Worm (Caenorhabditis elegans) whole organism, L3 larva: ENCODE data around the gene zer-1.

Experiments
- R02D3.7 ChIP-seq: fragments of 150-350 bp; optimal IDR thresholded peaks from 2 replicates; lab custom pipeline; 2014; ENCODE audit warnings: missing biosample characterization, missing genetic modification characterization
- ZK546.5 ChIP-seq: sonication (generic microtip); optimal IDR thresholded peaks from 2 replicates; lab custom pipeline; 2017; ENCODE audit warnings: missing biosample characterization, missing genetic modification characterization
- aly-2 ChIP-seq: fragments of 150-350 bp; optimal IDR thresholded peaks from 2 replicates; lab custom pipeline; 2014; ENCODE audit warnings: missing biosample characterization, missing genetic modification characterization
- ama-1 ChIP-seq: fragments of 150-350 bp; optimal IDR thresholded peaks from 2 replicates; lab custom pipeline; 2018
- ceh-16 ChIP-seq: sonication (generic microtip); optimal IDR thresholded peaks from 2 replicates; lab custom pipeline; 2017; ENCODE audit warnings: missing biosample characterization, missing genetic modification characterization
- ceh-28 ChIP-seq: fragments of 150-350 bp; optimal IDR thresholded peaks from 2 replicates; lab custom pipeline; 2014; ENCODE audit warnings: missing biosample characterization, missing genetic modification reagents, missing genetic modification characterization
- ceh-82 ChIP-seq: fragments of 150-350 bp; optimal IDR thresholded peaks from 2 replicates; lab custom pipeline; 2014; ENCODE audit warnings: missing biosample characterization, missing genetic modification characterization
- ceh-9 ChIP-seq: sonication (generic microtip); optimal IDR thresholded peaks from 2 replicates; lab custom pipeline; 2018; ENCODE audit warnings: missing biosample characterization, missing genetic modification characterization
- daf-12 ChIP-seq: fragments of 150-350 bp; optimal IDR thresholded peaks from 2 replicates; lab custom pipeline; 2014; ENCODE audit warnings: missing biosample characterization, missing genetic modification reagents, missing genetic modification characterization
- egl-27 ChIP-seq: sonication (generic microtip); optimal IDR thresholded peaks from 4 replicates; lab custom pipeline; 2017; ENCODE audit warnings: missing biosample characterization, missing genetic modification reagents, missing genetic modification characterization
- egl-5 ChIP-seq: fragments of 150-350 bp; optimal IDR thresholded peaks from 2 replicates; lab custom pipeline; 2017; ENCODE audit warnings: missing biosample characterization, missing genetic modification reagents, missing genetic modification characterization, inconsistent platforms
- elt-1 ChIP-seq: fragments of 150-350 bp; optimal IDR thresholded peaks from 2 replicates; lab custom pipeline; 2014; ENCODE audit warnings: missing biosample characterization, missing genetic modification characterization
- elt-2 ChIP-seq: sonication (generic microtip); optimal IDR thresholded peaks from 2 replicates; lab custom pipeline; 2016; ENCODE audit warnings: missing genetic modification reagents, mild to moderate bottlenecking, missing genetic modification characterization, missing compliant biosample characterization
- elt-3 ChIP-seq, 3 experiments: fragments of 150-350 bp in 1 of 3; sonication (generic microtip) in 2 of 3; optimal IDR thresholded peaks; 2 replicates in 2 of 3; 4 replicates in 1 of 3; lab custom pipeline; 2014 to 2017; ENCODE audit warnings: missing biosample characterization in 3 of 3, missing genetic modification characterization in 3 of 3
- fkh-10 ChIP-seq: sonication (generic microtip); optimal IDR thresholded peaks from 2 replicates; lab custom pipeline; 2017; ENCODE audit warnings: missing biosample characterization, missing genetic modification reagents, missing genetic modification characterization
- fkh-2 ChIP-seq: fragments of 150-350 bp; optimal IDR thresholded peaks from 2 replicates; lab custom pipeline; 2014; ENCODE audit warnings: missing biosample characterization, missing genetic modification reagents, missing genetic modification characterization
- fos-1 ChIP-seq: fragments of 150-350 bp; optimal IDR thresholded peaks from 2 replicates; lab custom pipeline; 2014; ENCODE audit warnings: missing biosample characterization, missing genetic modification characterization
- hmg-11 ChIP-seq: sonication (generic microtip); optimal IDR thresholded peaks from 2 replicates; lab custom pipeline; 2016; ENCODE audit warnings: missing genetic modification characterization, missing compliant biosample characterization
- jun-1 ChIP-seq: fragments of 150-350 bp; optimal IDR thresholded peaks from 2 replicates; lab custom pipeline; 2014; ENCODE audit warnings: missing biosample characterization, missing genetic modification reagents, missing genetic modification characterization
- lin-15B ChIP-seq: fragments of 150-350 bp; optimal IDR thresholded peaks from 2 replicates; lab custom pipeline; 2014; ENCODE audit warnings: missing biosample characterization, missing genetic modification characterization
- lin-39 ChIP-seq: fragments of 150-350 bp; optimal IDR thresholded peaks from 2 replicates; lab custom pipeline; 2018; ENCODE audit warnings: missing biosample characterization, missing genetic modification reagents, missing genetic modification characterization
- lsy-12 ChIP-seq: sonication (generic microtip); optimal IDR thresholded peaks from 2 replicates; lab custom pipeline; 2016; ENCODE audit warnings: mild to moderate bottlenecking, missing genetic modification characterization, missing compliant biosample characterization
- mdl-1 ChIP-seq: fragments of 150-350 bp; optimal IDR thresholded peaks from 2 replicates; lab custom pipeline; 2014; ENCODE audit warnings: missing biosample characterization, missing genetic modification characterization
- mml-1 ChIP-seq: fragments of 150-350 bp; sonication (generic microtip); optimal IDR thresholded peaks from 3 replicates; lab custom pipeline; 2014; ENCODE audit warnings: missing biosample characterization, missing genetic modification characterization
- nfya-1 ChIP-seq: sonication (generic microtip); optimal IDR thresholded peaks from 2 replicates; lab custom pipeline; 2017; ENCODE audit warnings: missing genetic modification characterization, mild to moderate bottlenecking, missing compliant biosample characterization, antibody characterized with exemption, moderate library complexity; ENCODE audit not compliant: insufficient read depth
- nhr-11 ChIP-seq: fragments of 150-350 bp; optimal IDR thresholded peaks from 2 replicates; lab custom pipeline; 2014; ENCODE audit warnings: missing biosample characterization, missing genetic modification characterization
- nhr-12 ChIP-seq: fragments of 150-350 bp; optimal IDR thresholded peaks from 2 replicates; lab custom pipeline; 2014; ENCODE audit warnings: missing biosample characterization, missing genetic modification characterization
- nhr-237 ChIP-seq: fragments of 150-350 bp; optimal IDR thresholded peaks from 2 replicates; lab custom pipeline; 2014; ENCODE audit warnings: missing biosample characterization, missing genetic modification characterization
- nhr-25 ChIP-seq: sonication (generic microtip); optimal IDR thresholded peaks from 2 replicates; lab custom pipeline; 2017; ENCODE audit warnings: missing biosample characterization, missing genetic modification characterization
- nhr-28 ChIP-seq: fragments of 150-350 bp; optimal IDR thresholded peaks from 2 replicates; lab custom pipeline; 2014; ENCODE audit warnings: missing biosample characterization, missing genetic modification characterization
- nhr-43 ChIP-seq: sonication (generic microtip); optimal IDR thresholded peaks from 2 replicates; lab custom pipeline; 2016; ENCODE audit warnings: mild to moderate bottlenecking, missing genetic modification characterization, missing compliant biosample characterization; ENCODE audit not compliant: poor library complexity, severe bottlenecking
- nhr-67 ChIP-seq: fragments of 150-350 bp; optimal IDR thresholded peaks from 2 replicates; lab custom pipeline; 2014; ENCODE audit warnings: missing biosample characterization, missing genetic modification characterization
- nhr-76 ChIP-seq: fragments of 150-350 bp; sonication (generic microtip); optimal IDR thresholded peaks from 5 replicates; lab custom pipeline; 2014; ENCODE audit warnings: missing biosample characterization, missing genetic modification characterization
- nhr-77 ChIP-seq: fragments of 150-350 bp; optimal IDR thresholded peaks from 2 replicates; lab custom pipeline; 2014; ENCODE audit warnings: missing biosample characterization, missing genetic modification characterization
- pha-4 ChIP-seq: fragments of 150-350 bp; optimal IDR thresholded peaks from 2 replicates; lab custom pipeline; 2014; ENCODE audit warnings: missing biosample characterization, missing genetic modification reagents, missing genetic modification characterization
- sea-2 ChIP-seq: fragments of 150-350 bp; sonication (generic microtip); optimal IDR thresholded peaks from 4 replicates; lab custom pipeline; 2014; ENCODE audit warnings: missing biosample characterization, missing genetic modification reagents, missing genetic modification characterization
- skn-1 ChIP-seq: fragments of 150-350 bp; optimal IDR thresholded peaks from 2 replicates; lab custom pipeline; 2014; ENCODE audit warnings: missing biosample characterization, missing genetic modification characterization
- snpc-4 ChIP-seq: fragments of 150-350 bp; optimal IDR thresholded peaks from 2 replicates; lab custom pipeline; 2014; ENCODE audit warnings: missing biosample characterization, missing genetic modification characterization
- tbx-2 ChIP-seq: sonication (generic microtip); optimal IDR thresholded peaks from 2 replicates; lab custom pipeline; 2016; ENCODE audit warnings: mild to moderate bottlenecking, missing genetic modification characterization, missing compliant biosample characterization
- unc-39 ChIP-seq: sonication (generic microtip); optimal IDR thresholded peaks from 4 replicates; lab custom pipeline; 2017; ENCODE audit warnings: missing biosample characterization, missing genetic modification characterization
- unc-62 ChIP-seq: fragments of 150-350 bp; sonication (generic microtip); optimal IDR thresholded peaks from 4 replicates; lab custom pipeline; 2014; ENCODE audit warnings: missing biosample characterization, missing genetic modification reagents, missing genetic modification characterization
- zag-1 ChIP-seq: fragments of 150-350 bp; optimal IDR thresholded peaks from 2 replicates; lab custom pipeline; 2014; ENCODE audit warnings: missing biosample characterization, missing genetic modification characterization
- ztf-11 ChIP-seq: fragments of 150-350 bp; optimal IDR thresholded peaks from 2 replicates; lab custom pipeline; 2014; ENCODE audit warnings: missing biosample characterization, missing genetic modification characterization
- ztf-4 ChIP-seq: fragments of 150-350 bp; optimal IDR thresholded peaks from 2 replicates; lab custom pipeline; 2014; ENCODE audit warnings: missing biosample characterization, missing genetic modification characterization

The zer-1 gene

DNA sequence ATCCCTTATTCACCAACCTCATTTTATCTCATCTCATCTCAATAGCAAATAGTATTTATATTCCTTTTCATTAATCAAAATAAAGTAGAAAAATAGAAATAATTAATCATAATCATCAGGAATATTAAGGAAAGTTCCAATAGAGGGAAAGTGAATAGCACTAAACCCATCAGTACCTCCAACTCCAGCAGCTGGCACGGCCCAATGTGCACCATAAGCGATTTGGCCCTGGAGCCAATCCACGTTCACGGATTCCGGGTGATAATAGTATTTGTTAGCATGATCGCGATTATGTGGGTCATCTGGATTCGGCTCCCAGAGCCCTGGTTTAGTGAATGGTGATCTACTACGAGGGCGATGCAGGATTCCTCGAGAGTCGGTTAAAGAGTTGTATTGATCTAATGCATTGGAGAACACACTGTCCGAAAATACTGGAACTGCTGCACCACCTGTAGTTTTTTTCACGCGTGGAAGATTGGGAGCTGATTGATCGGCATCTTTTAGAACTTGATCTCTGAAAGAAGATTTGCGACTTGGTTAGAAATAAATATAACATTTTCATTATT is 50.8 kb downstream of the zer-1 start (continued):
- no peak for TF ChIP-seq egl-5
- TF ChIP-seq nhr-67 (tag; lab: Kevin White, UChicago) = no peak
- peak; percentile 42 for TF ChIP-seq zag-1 (tag; lab: Kevin White, UChicago)
- no peak for TF ChIP-seq mml-1 (tag; lab: Kevin White, UChicago)
- TF ChIP-seq aly-2 (tag; lab: Kevin White, UChicago) = peak; percentile 85
- peak; percentile 84 for TF ChIP-seq ztf-4 (tag; lab: Kevin White, UChicago)
- peak; percentile 7 for TF ChIP-seq mdl-1 (tag; lab: Kevin White, UChicago)
- peak; percentile 38 for TF ChIP-seq nfya-1 (tag; lab: Kevin White, UChicago)

DNA sequence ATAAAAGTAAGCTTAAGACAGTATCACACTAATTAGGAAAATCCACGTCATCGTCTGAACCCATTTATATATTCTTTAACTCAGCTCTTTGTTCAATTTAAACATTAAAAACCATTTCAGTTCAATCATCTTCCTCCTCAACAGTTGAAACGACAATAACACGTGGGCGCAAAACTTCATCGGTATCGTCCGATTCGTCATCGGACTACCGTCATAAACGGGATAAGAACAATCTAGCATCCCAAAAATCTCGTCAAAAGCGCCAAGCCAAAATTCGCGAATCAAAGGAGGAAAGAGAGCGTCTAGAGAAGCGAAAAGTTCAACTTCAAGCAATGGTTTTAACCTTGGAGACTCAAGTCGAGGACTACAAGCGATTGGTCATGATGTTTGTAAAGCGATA is 51.4 kb downstream of the zer-1 start:
- TF ChIP-seq nhr-25 (tag; lab: Kevin White, UChicago) = peak; percentile 30
- no peak for TF ChIP-seq lsy-12
- TF ChIP-seq nhr-43 (tag; lab: Kevin White, UChicago) = peak; percentile 45
- peak; percentile 60 for TF ChIP-seq ama-1

DNA sequence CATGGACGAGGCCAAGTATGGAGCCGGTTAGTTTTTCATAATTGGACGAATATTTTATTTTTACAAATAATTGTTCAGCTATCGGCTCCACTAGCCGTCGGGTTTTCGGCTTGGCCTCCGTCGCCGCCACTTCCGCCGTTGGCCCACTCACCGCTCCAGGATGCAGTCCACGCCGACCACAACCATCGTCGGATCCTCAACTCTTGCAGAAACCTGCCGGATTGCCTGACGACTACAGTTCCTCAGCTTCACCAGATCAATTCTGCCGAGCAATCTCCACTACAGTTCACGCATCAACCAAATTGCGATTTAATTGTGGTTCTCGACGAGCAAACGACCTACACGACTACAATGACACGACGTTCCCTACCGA is 52.2 kb downstream of the zer-1 start:
- TF ChIP-seq elt-1 (no peak), unc-62 (no peak), egl-5 (no peak), nhr-76 (tag; lab: Kevin White, UChicago) (no peak), lin-39 (tag; lab: Kevin White, UChicago) (no peak), nhr-67 (tag; lab: Kevin White, UChicago) (no peak), R02D3.7 (tag; lab: Kevin White, UChicago) (no peak), ztf-4 (tag; lab: Kevin White, UChicago) (no peak), fkh-2 (tag; lab: Kevin White, UChicago) (no peak), ztf-11 (tag; lab: Kevin White, UChicago) (no peak), nhr-11 (tag; lab: Kevin White, UChicago) (no peak), elt-2 (no peak), ceh-16 (no peak), nhr-77 (tag; lab: Kevin White, UChicago) (no peak)

DNA sequence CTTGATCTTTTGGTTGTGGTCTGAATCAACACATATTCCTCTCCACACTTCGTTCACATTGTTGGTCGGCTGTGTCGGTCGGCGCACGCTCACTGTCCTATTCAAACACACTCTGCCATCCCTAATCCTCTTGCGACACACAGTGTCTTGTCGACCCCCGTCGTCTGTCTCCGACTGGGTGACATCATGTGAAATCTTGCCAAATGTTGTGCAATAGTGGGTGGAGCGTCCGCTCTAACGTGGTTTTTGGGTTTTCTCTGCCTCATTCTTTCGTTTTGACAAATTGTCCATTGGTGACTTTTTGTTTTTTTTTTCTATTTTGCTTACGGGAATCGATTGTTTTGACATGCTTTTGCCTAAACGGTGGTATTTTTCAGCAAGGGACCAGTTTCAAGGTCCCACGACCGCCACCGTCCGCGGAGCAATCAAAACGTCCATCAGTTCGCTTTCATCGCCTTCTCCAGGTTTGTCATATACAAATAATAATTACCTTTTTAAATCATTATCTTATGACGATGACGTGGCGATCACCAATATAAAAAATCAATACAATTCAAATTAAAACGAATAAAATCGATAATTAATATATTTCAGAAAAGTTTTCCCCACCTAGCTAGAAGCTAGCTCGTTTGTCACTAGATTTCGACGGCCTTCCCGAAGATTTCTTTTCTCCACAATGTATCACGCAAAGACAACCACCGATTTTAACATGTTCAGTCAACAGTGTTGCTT is 52.7 kb downstream of the zer-1 start:
- TF ChIP-seq sea-2 (peak; percentile 49), egl-27 (peak; percentile 48), tbx-2 (tag; lab: Kevin White, UChicago) (peak; percentile 81), fos-1 (tag; lab: Kevin White, UChicago) (peak; percentile 91), ceh-28 (tag; lab: Kevin White, UChicago) (peak; percentile 93), jun-1 (tag; lab: Kevin White, UChicago) (peak; percentile 92), elt-3 (tag; optimal IDR thresholded peaks at IDR 0.05; lab: Kevin White, UChicago) (peak in 2 of 3 experiments; percentile 7 to 53), ceh-9 (no peak), nhr-77 (tag; lab: Kevin White, UChicago) (peak; percentile 21), unc-39 (tag; lab: Kevin White, UChicago) (no peak), ceh-16 (no peak), elt-2 (peak; percentile 85), nhr-25 (tag; lab: Kevin White, UChicago) (peak; percentile 98), elt-1 (peak; percentile 67), aly-2 (tag; lab: Kevin White, UChicago) (no peak), ceh-82 (tag; lab: Kevin White, UChicago) (no peak), nhr-12 (tag; lab: Kevin White, UChicago) (no peak), hmg-11 (peak; percentile 97), lin-15B (tag; lab: Kevin White, UChicago) (peak; percentile 69), nhr-67 (tag; lab: Kevin White, UChicago) (no peak), pha-4 (peak; percentile 98), lin-39 (tag; lab: Kevin White, UChicago) (peak; percentile 97), nhr-28 (tag; lab: Kevin White, UChicago) (no peak), ZK546.5 (tag; lab: Kevin White, UChicago) (no peak), nhr-237 (tag; lab: Kevin White, UChicago) (no peak), egl-5 (peak; percentile 83), mdl-1 (tag; lab: Kevin White, UChicago) (peak; percentile 82), fkh-2 (tag; lab: Kevin White, UChicago) (no peak), fkh-10 (GFP tag; lab: Kevin White, UChicago) (peak; percentile 96), nhr-11 (tag; lab: Kevin White, UChicago) (peak; percentile 82), lsy-12 (peak; percentile 88), nfya-1 (tag; lab: Kevin White, UChicago) (peak; percentile 96), ama-1 (peak; percentile 93), snpc-4 (tag; lab: Kevin White, UChicago) (peak; percentile 67), skn-1 (peak; percentile 81), mml-1 (tag; lab: Kevin White, UChicago) (peak; percentile 8), ztf-11 (tag; lab: Kevin White, UChicago) (no peak), daf-12 (tag; lab: Kevin White, UChicago) (no peak)
